Worm (Caenorhabditis elegans): ENCODE results near the gene C02F12.5.

C02F12.5 gene

DNA sequence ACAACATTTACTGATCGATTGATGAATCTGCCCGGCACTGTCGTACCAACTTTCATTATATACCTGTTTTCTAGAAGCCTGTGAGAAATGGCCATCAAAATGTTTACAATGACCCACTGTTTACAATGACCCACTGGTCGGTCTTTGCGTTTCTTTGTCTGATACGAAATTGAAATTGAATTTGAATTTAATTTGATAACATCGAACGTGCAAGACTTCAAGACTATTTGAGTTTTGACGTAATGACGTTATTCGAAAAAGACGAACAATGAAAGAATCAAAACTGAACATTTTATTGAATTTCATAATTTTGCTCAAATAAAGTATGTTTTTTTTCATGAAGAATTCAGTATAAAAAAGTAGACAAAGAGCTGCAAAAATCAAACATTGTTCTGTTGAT, at the start of gene C02F12.5:
C02F12.5 (minus strand) TSS at position 101 of the 400 bp plus-strand sequence.
- TF ChIP-seq T22C8.4 (GFP tag; IDR thresholded peaks at IDR 0.05) (no peak), tab-1 (GFP tag; IDR thresholded peaks at IDR 0.05) (no peak), cog-1 (tag; optimal IDR thresholded peaks at IDR 0.05) (no peak), klf-2 (GFP tag; conservative IDR thresholded peaks at IDR 0.05) (no peak), ztf-29 (GFP tag; IDR thresholded peaks at IDR 0.05) (no peak)

DNA sequence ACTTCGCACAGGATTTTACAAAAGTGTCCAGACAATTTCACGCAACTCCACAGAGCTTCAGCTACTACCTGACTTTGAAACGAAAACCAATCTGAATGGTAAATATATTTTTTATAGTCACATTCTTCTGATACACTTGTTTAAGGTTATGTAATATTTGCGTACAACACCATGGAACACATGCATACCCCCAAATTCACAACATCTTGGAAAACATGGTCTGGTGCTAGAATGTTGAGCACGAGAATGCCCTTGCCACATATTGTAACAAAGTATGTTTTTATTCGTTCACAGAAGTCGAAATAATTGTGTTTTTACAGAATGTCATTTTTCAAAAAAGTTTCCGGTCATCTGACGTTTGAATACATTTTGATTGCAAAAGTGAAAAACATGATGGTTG, 43.9 kb upstream of the C02F12.5 start:
- TF ChIP-seq med-1 (GFP tag; optimal IDR thresholded peaks at IDR 0.05; ENCODE audit: insufficient read depth) = no peak
- no peak for TF ChIP-seq klf-2 (GFP tag; conservative IDR thresholded peaks at IDR 0.05)
- no peak for TF ChIP-seq ztf-29 (GFP tag; IDR thresholded peaks at IDR 0.05)

DNA sequence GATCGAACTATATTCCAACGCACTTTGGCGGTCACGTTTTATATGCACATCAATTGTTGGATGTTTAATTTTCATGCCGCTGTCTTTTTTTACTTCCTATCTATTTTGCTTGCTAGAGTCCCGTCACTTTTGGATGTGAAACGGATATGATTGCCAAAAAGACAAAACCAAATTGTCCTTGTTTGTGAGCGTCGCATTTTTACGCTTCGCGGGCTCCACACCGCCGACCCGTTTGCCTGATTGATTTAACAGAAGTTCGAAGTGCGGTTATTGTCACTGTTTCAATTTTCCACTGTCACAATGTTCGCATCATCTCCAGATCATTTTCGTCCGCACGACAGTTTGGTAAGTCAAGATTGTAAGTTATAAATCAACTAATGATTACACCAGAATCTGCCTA, 42.9 kb upstream of the C02F12.5 start, which contains the start of gene C01C4.2:
C01C4.2 (plus strand) TSS at position 301 of the 400 bp plus-strand sequence.
- no peak for TF ChIP-seq ref-1 (GFP tag; conservative IDR thresholded peaks at IDR 0.05)

DNA sequence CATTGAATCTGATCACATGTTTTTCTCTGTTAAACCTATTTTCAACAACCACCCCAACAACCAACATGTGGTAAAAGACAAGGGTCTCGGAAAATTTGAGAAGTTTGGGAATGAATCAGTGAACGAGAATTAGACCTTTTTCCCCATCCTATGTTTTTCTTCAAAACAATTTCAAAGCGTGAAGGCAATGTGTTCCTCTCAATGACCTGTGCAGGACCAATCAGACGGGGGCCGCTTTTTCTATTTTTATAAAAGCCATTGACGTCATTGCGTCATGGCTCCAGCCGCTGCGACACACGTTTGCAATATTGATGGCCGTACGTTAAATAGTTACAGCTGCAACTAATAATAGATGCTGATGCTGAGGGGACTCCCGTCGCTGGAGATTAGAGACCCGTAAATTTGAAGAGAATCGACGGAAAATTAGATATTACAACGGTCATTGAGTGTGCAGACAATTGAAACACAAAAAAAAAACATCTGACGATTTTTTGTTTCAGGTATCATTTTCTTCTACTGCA, 39.7 kb upstream of the C02F12.5 start:
- no peak for TF ChIP-seq ref-1 (GFP tag; conservative IDR thresholded peaks at IDR 0.05)
- TF ChIP-seq ztf-23 (GFP tag; IDR thresholded peaks at IDR 0.05) = no peak
- TF ChIP-seq cog-1 (tag; optimal IDR thresholded peaks at IDR 0.05) = no peak
- TF ChIP-seq ztf-29 (GFP tag; IDR thresholded peaks at IDR 0.05) = no peak
- TF ChIP-seq tab-1 (GFP tag; IDR thresholded peaks at IDR 0.05) = no peak
- TF ChIP-seq med-1 (GFP tag; optimal IDR thresholded peaks at IDR 0.05; ENCODE audit: insufficient read depth) = no peak
- TF ChIP-seq klf-2 (GFP tag; conservative IDR thresholded peaks at IDR 0.05) = no peak
- TF ChIP-seq flt-1 (GFP tag; IDR thresholded peaks at IDR 0.05) = no peak

DNA sequence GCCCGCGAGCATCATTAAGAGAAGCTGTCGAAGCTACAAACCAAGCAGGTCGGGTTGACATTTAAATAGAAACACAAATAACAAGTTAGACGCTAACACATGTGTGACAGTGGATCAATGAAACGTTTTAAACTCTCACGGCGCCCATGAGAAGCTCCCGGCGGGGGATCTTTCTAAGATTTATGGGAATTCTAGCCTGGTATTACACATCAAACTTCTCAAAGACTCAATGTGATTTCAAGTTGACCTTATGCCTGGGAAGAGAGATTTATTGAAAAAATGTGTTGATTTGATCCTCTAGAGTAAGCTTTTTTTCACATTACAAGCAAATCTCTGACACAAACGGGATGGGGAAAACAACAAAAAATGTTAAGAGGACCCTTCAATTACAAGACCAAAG, 37.8 kb upstream of the C02F12.5 start:
- no peak for TF ChIP-seq flt-1 (GFP tag; IDR thresholded peaks at IDR 0.05)
- no peak for TF ChIP-seq tab-1 (GFP tag; IDR thresholded peaks at IDR 0.05)
- no peak for TF ChIP-seq klf-2 (GFP tag; conservative IDR thresholded peaks at IDR 0.05)
- TF ChIP-seq ref-1 (GFP tag; conservative IDR thresholded peaks at IDR 0.05) = no peak
- no peak for TF ChIP-seq ztf-29 (GFP tag; IDR thresholded peaks at IDR 0.05)
- TF ChIP-seq T22C8.4 (GFP tag; IDR thresholded peaks at IDR 0.05) = no peak
- no peak for TF ChIP-seq med-1 (GFP tag; optimal IDR thresholded peaks at IDR 0.05; ENCODE audit: insufficient read depth)
- no peak for TF ChIP-seq cog-1 (tag; optimal IDR thresholded peaks at IDR 0.05)
- TF ChIP-seq ztf-23 (GFP tag; IDR thresholded peaks at IDR 0.05) = no peak

- TF ChIP-seq T22C8.4 (GFP tag; IDR thresholded peaks at IDR 0.05) (no peak), klf-2 (GFP tag; conservative IDR thresholded peaks at IDR 0.05) (no peak)
Measured at ce11 chrX:3706319-3706718, 34.4 kb upstream of the C02F12.5 start.

DNA sequence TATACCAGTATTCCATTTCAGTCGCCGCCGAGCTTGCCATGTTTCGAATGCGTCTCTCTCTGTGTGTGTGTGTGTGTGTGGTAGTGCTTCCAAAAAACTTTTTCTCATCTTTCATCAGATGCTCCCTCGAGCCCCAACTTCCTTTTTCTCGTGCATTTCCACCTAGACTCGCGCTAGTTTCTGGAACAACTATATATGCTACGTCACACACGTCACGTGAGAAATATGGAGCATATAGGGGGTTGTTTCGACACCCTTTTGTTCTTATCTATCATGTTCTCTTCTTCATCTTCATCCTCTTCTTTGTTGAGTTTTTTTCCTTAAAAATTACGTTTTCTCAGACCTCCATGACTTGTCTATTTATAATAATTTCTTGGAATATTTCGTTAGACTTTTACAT, 33.4 kb upstream of the C02F12.5 start:
- no peak for TF ChIP-seq ref-1 (GFP tag; conservative IDR thresholded peaks at IDR 0.05)

DNA sequence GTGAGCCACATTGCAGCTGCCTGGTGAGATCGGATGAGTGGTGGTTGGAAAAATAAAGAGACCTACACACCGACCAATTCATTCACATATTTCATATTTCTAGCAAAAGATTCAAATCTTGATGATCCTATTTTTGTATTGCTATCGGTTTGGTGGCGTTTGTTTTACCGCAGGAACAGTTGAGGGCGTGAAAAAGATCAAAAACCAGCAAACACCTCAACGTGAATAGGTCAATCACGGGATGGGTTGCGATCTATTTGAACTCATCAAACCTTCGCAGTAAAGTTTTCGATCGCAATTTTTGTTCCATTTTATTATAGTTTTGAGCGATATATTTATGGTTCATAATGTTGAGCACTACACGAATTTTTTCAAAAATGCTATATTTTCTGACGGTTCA, 30.0 kb upstream of the C02F12.5 start:
- no peak for TF ChIP-seq klf-2 (GFP tag; conservative IDR thresholded peaks at IDR 0.05)

ce11 chrX:3697623-3698022, 25.7 kb upstream of the C02F12.5 start:
- TF ChIP-seq med-1 (GFP tag; optimal IDR thresholded peaks at IDR 0.05; ENCODE audit: insufficient read depth) (peak; percentile 62), cog-1 (tag; optimal IDR thresholded peaks at IDR 0.05) (peak; percentile 90), T22C8.4 (GFP tag; IDR thresholded peaks at IDR 0.05) (peak; percentile 89), ref-1 (GFP tag; conservative IDR thresholded peaks at IDR 0.05) (peak; percentile 87), klf-2 (GFP tag; conservative IDR thresholded peaks at IDR 0.05) (peak; percentile 92), ztf-29 (GFP tag; IDR thresholded peaks at IDR 0.05) (peak; percentile 88), ztf-23 (GFP tag; IDR thresholded peaks at IDR 0.05) (peak; percentile 91), flt-1 (GFP tag; IDR thresholded peaks at IDR 0.05) (peak; percentile 96), tab-1 (GFP tag; IDR thresholded peaks at IDR 0.05) (peak; percentile 94)

DNA sequence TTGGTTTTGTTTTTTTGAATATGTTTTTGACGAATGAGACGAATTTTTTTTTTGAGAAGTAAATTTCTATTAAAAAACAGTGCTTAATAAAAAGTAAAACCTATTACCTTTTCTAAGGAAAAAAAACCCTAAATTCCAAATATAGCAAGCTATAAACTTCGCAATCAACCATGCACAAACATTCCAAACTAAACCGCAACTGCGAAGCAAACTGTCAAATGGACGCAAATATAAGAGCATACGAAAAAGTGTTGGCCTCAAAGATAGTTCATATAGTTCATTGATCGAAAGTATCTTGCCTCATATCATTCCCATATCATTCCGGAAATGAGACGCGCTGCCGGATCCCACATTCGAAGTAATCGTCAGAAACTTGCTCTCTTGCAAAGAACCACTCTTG, 24.7 kb upstream of the C02F12.5 start, which contains the start of gene C01C4.3:
C01C4.3 (plus strand) TSS at position 301 of the 400 bp plus-strand sequence.
- TF ChIP-seq ztf-23 (GFP tag; IDR thresholded peaks at IDR 0.05) = no peak
- no peak for TF ChIP-seq med-1 (GFP tag; optimal IDR thresholded peaks at IDR 0.05; ENCODE audit: insufficient read depth)
- no peak for TF ChIP-seq ztf-29 (GFP tag; IDR thresholded peaks at IDR 0.05)
- no peak for TF ChIP-seq klf-2 (GFP tag; conservative IDR thresholded peaks at IDR 0.05)
- no peak for TF ChIP-seq ref-1 (GFP tag; conservative IDR thresholded peaks at IDR 0.05)
- TF ChIP-seq tab-1 (GFP tag; IDR thresholded peaks at IDR 0.05) = no peak
- TF ChIP-seq T22C8.4 (GFP tag; IDR thresholded peaks at IDR 0.05) = no peak
- TF ChIP-seq cog-1 (tag; optimal IDR thresholded peaks at IDR 0.05) = no peak
- TF ChIP-seq flt-1 (GFP tag; IDR thresholded peaks at IDR 0.05) = no peak

ce11 chrX:3695826-3696225, 23.9 kb upstream of the C02F12.5 start:
- TF ChIP-seq ztf-29 (GFP tag; IDR thresholded peaks at IDR 0.05) (no peak), flt-1 (GFP tag; IDR thresholded peaks at IDR 0.05) (no peak), med-1 (GFP tag; optimal IDR thresholded peaks at IDR 0.05; ENCODE audit: insufficient read depth) (no peak), ref-1 (GFP tag; conservative IDR thresholded peaks at IDR 0.05) (no peak), cog-1 (tag; optimal IDR thresholded peaks at IDR 0.05) (no peak), tab-1 (GFP tag; IDR thresholded peaks at IDR 0.05) (no peak), T22C8.4 (GFP tag; IDR thresholded peaks at IDR 0.05) (no peak), ztf-23 (GFP tag; IDR thresholded peaks at IDR 0.05) (no peak), klf-2 (GFP tag; conservative IDR thresholded peaks at IDR 0.05) (no peak)

All from whole organism, midembryonic.